Worm (Caenorhabditis elegans) whole organism, L1 larva: ENCODE measurements around the gene irld-64.

Source experiments
- Y116A8C.19 ChIP-seq: sonication (generic microtip); optimal IDR thresholded peaks from 2 replicates; lab custom pipeline; 2016; ENCODE audit warnings: missing compliant biosample characterization, missing genetic modification characterization, borderline replicate concordance
- aha-1 ChIP-seq: fragments of 150-350 bp; optimal IDR thresholded peaks from 2 replicates; lab custom pipeline; 2014; ENCODE audit warnings: missing biosample characterization, missing genetic modification characterization
- alr-1 ChIP-seq: fragments of 200-800 bp; sonication (Bioruptor generic); optimal IDR thresholded peaks from 2 replicates; lab custom pipeline; 2018; ENCODE audit warnings: borderline replicate concordance, mild to moderate bottlenecking, missing genetic modification characterization, missing compliant biosample characterization
- aly-2 ChIP-seq: fragments of 150-350 bp; optimal IDR thresholded peaks from 2 replicates; lab custom pipeline; 2014; ENCODE audit warnings: missing biosample characterization, missing genetic modification characterization
- blmp-1 ChIP-seq: fragments of 150-350 bp; optimal IDR thresholded peaks from 2 replicates; lab custom pipeline; 2014; ENCODE audit warnings: missing biosample characterization, missing genetic modification characterization
- ceh-63 ChIP-seq: fragments of 200-800 bp; sonication (Bioruptor generic); optimal IDR thresholded peaks from 2 replicates; lab custom pipeline; 2018; ENCODE audit warnings: mild to moderate bottlenecking, missing genetic modification characterization, missing compliant biosample characterization
- ceh-8 ChIP-seq: fragments of 200-800 bp; sonication (Bioruptor generic); optimal IDR thresholded peaks from 2 replicates; lab custom pipeline; 2018; ENCODE audit warnings: mild to moderate bottlenecking, missing genetic modification characterization, moderate library complexity, missing compliant biosample characterization
- ceh-82 ChIP-seq, 3 experiments: fragments of 150-350 bp in 1 of 3; sonication (generic microtip) in 2 of 3; optimal IDR thresholded peaks; 2 replicates each; lab custom pipeline; 2014 to 2017; ENCODE audit warnings: missing biosample characterization in 3 of 3, missing genetic modification characterization in 3 of 3
- ceh-90 ChIP-seq: sonication (generic microtip); optimal IDR thresholded peaks from 2 replicates; lab custom pipeline; 2016; ENCODE audit warnings: missing genetic modification characterization, missing compliant biosample characterization
- dpl-1 ChIP-seq, 3 experiments: fragments of 150-350 bp in 2 of 3; sonication (generic microtip) in 1 of 3; optimal IDR thresholded peaks; 2 replicates each; lab custom pipeline; 2014 to 2017; ENCODE audit warnings: missing biosample characterization in 3 of 3, missing genetic modification characterization in 3 of 3, missing genetic modification reagents in 3 of 3
- efl-1 ChIP-seq, 4 experiments: fragments of 150-350 bp; optimal IDR thresholded peaks in 3 of 4; peaks in 1 of 4; 1 replicate in 1 of 4; 2 replicates in 3 of 4; lab custom pipeline; 2014; ENCODE audit warnings: missing biosample characterization in 2 of 4, missing genetic modification characterization in 2 of 4, missing genetic modification reagents in 2 of 4
- egl-13 ChIP-seq: sonication (generic microtip); optimal IDR thresholded peaks from 2 replicates; lab custom pipeline; 2016; ENCODE audit warnings: missing genotype, missing genetic modification reagents, missing genetic modification characterization, missing compliant biosample characterization
- elt-2 ChIP-seq: sonication (generic microtip); optimal IDR thresholded peaks from 2 replicates; lab custom pipeline; 2016; ENCODE audit warnings: missing genetic modification characterization, mild to moderate bottlenecking, inconsistent platforms, missing compliant biosample characterization, missing genetic modification reagents
- fkh-4 ChIP-seq: sonication (generic microtip); optimal IDR thresholded peaks from 2 replicates; lab custom pipeline; 2016; ENCODE audit warnings: missing compliant biosample characterization, missing genetic modification characterization, borderline replicate concordance
- fkh-8 ChIP-seq: sonication (generic microtip); optimal IDR thresholded peaks from 2 replicates; lab custom pipeline; 2016; ENCODE audit warnings: mild to moderate bottlenecking, missing genetic modification characterization, missing compliant biosample characterization
- grh-1 ChIP-seq: fragments of 200-800 bp; sonication (Bioruptor generic); IDR thresholded peaks from 2 replicates; pipeline ENCODE4 v1.3.6; 2022; ENCODE audit warnings: missing genetic modification reagents, missing genetic modification characterization, missing compliant biosample characterization
- isw-1 ChIP-seq: fragments of 200-800 bp; sonication (Bioruptor generic); IDR thresholded peaks from 2 replicates; pipeline ENCODE4 v1.3.6; 2022; ENCODE audit warnings: missing genetic modification characterization, missing compliant biosample characterization
- lin-14 ChIP-seq: fragments of 200-800 bp; sonication (Bioruptor generic); optimal IDR thresholded peaks from 2 replicates; lab custom pipeline; 2018; ENCODE audit warnings: mild to moderate bottlenecking, missing genetic modification characterization, moderate library complexity, missing compliant biosample characterization
- lin-35 ChIP-seq, 2 experiments: fragments of 150-350 bp; optimal IDR thresholded peaks; 2 replicates each; lab custom pipeline; 2014; ENCODE audit warnings: missing biosample characterization in 2 of 2, missing genetic modification characterization in 2 of 2, missing genetic modification reagents in 2 of 2
- lir-3 ChIP-seq: sonication (generic microtip); optimal IDR thresholded peaks from 2 replicates; lab custom pipeline; 2016; ENCODE audit warnings: mild to moderate bottlenecking, missing genetic modification characterization, moderate library complexity, missing compliant biosample characterization; ENCODE audit not compliant: poor library complexity
- lsy-2 ChIP-seq, 2 experiments: fragments of 150-350 bp; optimal IDR thresholded peaks; 2 replicates each; lab custom pipeline; 2014; ENCODE audit warnings: missing biosample characterization in 2 of 2, missing genetic modification characterization in 2 of 2
- mdl-1 ChIP-seq, 2 experiments: fragments of 150-350 bp; optimal IDR thresholded peaks; 2 replicates each; lab custom pipeline; 2014 to 2017; ENCODE audit warnings: missing biosample characterization in 2 of 2, missing genetic modification characterization in 2 of 2, inconsistent platforms in 1 of 2
- mep-1 ChIP-seq: fragments of 150-350 bp; optimal IDR thresholded peaks from 2 replicates; lab custom pipeline; 2014; ENCODE audit warnings: missing biosample characterization, missing genetic modification characterization
- nhr-20 ChIP-seq: sonication (generic microtip); optimal IDR thresholded peaks from 2 replicates; lab custom pipeline; 2016; ENCODE audit warnings: mild to moderate bottlenecking, missing genetic modification characterization, missing compliant biosample characterization
- nhr-47 ChIP-seq: sonication (generic microtip); optimal IDR thresholded peaks from 2 replicates; lab custom pipeline; 2016; ENCODE audit warnings: mild to moderate bottlenecking, missing genetic modification characterization, moderate library complexity, missing compliant biosample characterization
- nhr-71 ChIP-seq: sonication (generic microtip); optimal IDR thresholded peaks from 2 replicates; lab custom pipeline; 2016; ENCODE audit warnings: mild to moderate bottlenecking, missing genetic modification characterization, moderate library complexity, missing compliant biosample characterization
- nhr-76 ChIP-seq: sonication (generic microtip); optimal IDR thresholded peaks from 2 replicates; lab custom pipeline; 2017; ENCODE audit warnings: missing biosample characterization, missing genetic modification characterization
- nhr-85 ChIP-seq: sonication (generic microtip); peaks from one replicate; lab custom pipeline; 2016; ENCODE audit warnings: missing genetic modification characterization, inconsistent platforms, missing compliant biosample characterization
- pag-3 ChIP-seq: sonication (generic microtip); optimal IDR thresholded peaks from 2 replicates; lab custom pipeline; 2017; ENCODE audit warnings: missing genetic modification characterization, mild to moderate bottlenecking, missing compliant biosample characterization, antibody characterized with exemption, borderline replicate concordance; ENCODE audit not compliant: insufficient read depth
- pax-3 ChIP-seq: fragments of 200-800 bp; sonication (Bioruptor generic); optimal IDR thresholded peaks from 2 replicates; lab custom pipeline; 2018; ENCODE audit warnings: mild to moderate bottlenecking, missing genetic modification characterization, moderate library complexity, missing compliant biosample characterization
- pqm-1 ChIP-seq: sonication (generic microtip); optimal IDR thresholded peaks from 3 replicates; lab custom pipeline; 2017; ENCODE audit warnings: missing biosample characterization, missing genetic modification characterization
- snu-23 ChIP-seq: sonication (generic microtip); optimal IDR thresholded peaks from 2 replicates; lab custom pipeline; 2016; ENCODE audit warnings: missing genetic modification characterization, missing compliant biosample characterization
- sox-4 ChIP-seq: sonication (generic microtip); optimal IDR thresholded peaks from 2 replicates; lab custom pipeline; 2016; ENCODE audit warnings: missing genetic modification characterization, missing compliant biosample characterization
- sup-37 ChIP-seq: fragments of 200-800 bp; sonication (Bioruptor generic); optimal IDR thresholded peaks from 2 replicates; lab custom pipeline; 2018; ENCODE audit warnings: mild to moderate bottlenecking, missing genetic modification characterization, missing compliant biosample characterization
- swsn-7 ChIP-seq: sonication (generic microtip); optimal IDR thresholded peaks from 2 replicates; lab custom pipeline; 2016; ENCODE audit warnings: missing genetic modification characterization, missing compliant biosample characterization
- tbx-2 ChIP-seq: sonication (generic microtip); optimal IDR thresholded peaks from 2 replicates; lab custom pipeline; 2016; ENCODE audit warnings: missing genetic modification characterization, missing compliant biosample characterization
- unc-130 ChIP-seq: fragments of 150-350 bp; optimal IDR thresholded peaks from 2 replicates; lab custom pipeline; 2017; ENCODE audit warnings: missing biosample characterization, missing genetic modification characterization, inconsistent platforms
- unc-86 ChIP-seq: sonication (generic microtip); optimal IDR thresholded peaks from 2 replicates; lab custom pipeline; 2016; ENCODE audit warnings: missing genetic modification characterization, missing compliant biosample characterization
- unc-98 ChIP-seq: fragments of 200-800 bp; sonication (Bioruptor generic); IDR thresholded peaks from 2 replicates; pipeline ENCODE4 v1.3.6; 2022; ENCODE audit warnings: missing genetic modification characterization, missing compliant biosample characterization
- xbp-1 ChIP-seq: sonication (generic microtip); optimal IDR thresholded peaks from 2 replicates; lab custom pipeline; 2016; ENCODE audit warnings: missing genetic modification characterization, missing compliant biosample characterization
- ztf-11 ChIP-seq, 2 experiments: sonication (generic microtip); optimal IDR thresholded peaks; 2 replicates each; lab custom pipeline; 2016 to 2017; ENCODE audit warnings: missing genetic modification characterization in 2 of 2, missing biosample characterization in 1 of 2, missing compliant biosample characterization in 1 of 2
- ztf-4 ChIP-seq: fragments of 150-350 bp; optimal IDR thresholded peaks from 2 replicates; lab custom pipeline; 2014; ENCODE audit warnings: missing biosample characterization, missing genetic modification characterization

Gene irld-64

DNA sequence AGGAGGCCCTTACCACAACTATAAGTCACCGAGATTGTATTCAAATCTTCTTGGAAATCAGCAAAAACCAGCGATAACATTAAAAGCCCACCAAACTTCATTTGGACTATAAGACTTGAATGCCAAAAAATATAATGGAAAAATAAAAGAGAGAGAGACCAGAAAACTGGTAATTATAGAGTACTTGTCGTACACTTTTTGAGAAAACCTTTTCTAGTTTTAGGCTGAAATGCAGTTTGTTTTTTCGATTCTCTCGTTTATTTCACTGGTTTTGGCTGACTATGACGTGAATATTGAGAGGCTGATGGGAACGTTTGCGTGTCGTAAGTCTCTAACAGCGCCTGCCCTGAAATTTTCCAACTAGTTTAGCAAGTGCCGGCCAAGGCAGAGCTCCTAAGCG lies at the start of gene irld-64, which contains the start of gene irld-63:
Gene irld-64, minus strand, starts transcription at position 101 of the 400 bp plus-strand sequence.
Gene irld-63, plus strand, starts transcription at position 230 of the 400 bp plus-strand sequence.
- TF ChIP-seq lin-14 (GFP tag; lab: Kevin White, UChicago) (no peak), ceh-63 (GFP tag; lab: Kevin White, UChicago) (no peak), alr-1 (tag; lab: Kevin White, UChicago) (no peak), Y116A8C.19 (no peak), aly-2 (tag; lab: Kevin White, UChicago) (no peak), nhr-76 (tag; lab: Kevin White, UChicago) (no peak), ztf-11 (tag; optimal IDR thresholded peaks at IDR 0.05; lab: Kevin White, UChicago) (no peak)
- TF ChIP-seq, all 84 proteins: peak for 0

DNA sequence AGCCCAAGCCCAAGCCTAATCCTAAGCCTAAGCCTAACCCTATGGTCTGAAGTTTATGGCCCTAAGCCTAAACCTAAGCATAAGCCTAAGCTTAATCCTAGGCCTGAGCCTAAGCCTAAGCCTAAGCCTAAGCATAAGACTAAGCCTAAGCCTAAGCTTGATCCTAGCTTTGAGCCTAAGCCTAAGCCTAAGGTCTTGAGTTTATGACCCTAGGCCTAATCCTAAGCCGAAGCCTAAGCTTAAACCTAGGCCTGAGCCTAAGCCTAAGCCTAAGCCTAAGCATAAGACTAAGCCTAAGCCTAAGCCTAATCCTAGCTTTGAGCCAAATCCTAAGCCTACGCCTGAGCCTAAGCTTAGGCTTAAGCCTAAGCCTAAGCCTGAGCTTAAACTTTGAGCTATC lies 48.7 kb upstream of the irld-64 start:
- no peak for TF ChIP-seq unc-130 (tag; lab: Kevin White, UChicago)
- TF ChIP-seq tbx-2 (tag; lab: Kevin White, UChicago), result no peak
- no peak for TF ChIP-seq aha-1
- TF ChIP-seq ceh-90 (tag; lab: Kevin White, UChicago), result no peak
- TF ChIP-seq ztf-4, result no peak
- TF ChIP-seq pag-3 (tag; lab: Kevin White, UChicago), result no peak
- TF ChIP-seq sox-4, result no peak
- TF ChIP-seq mep-1 (tag; lab: Kevin White, UChicago), result no peak
- TF ChIP-seq unc-86 (tag; lab: Kevin White, UChicago), result no peak
- TF ChIP-seq blmp-1 (tag; lab: Kevin White, UChicago), result no peak
- TF ChIP-seq elt-2 (tag; lab: Kevin White, UChicago), result no peak

DNA sequence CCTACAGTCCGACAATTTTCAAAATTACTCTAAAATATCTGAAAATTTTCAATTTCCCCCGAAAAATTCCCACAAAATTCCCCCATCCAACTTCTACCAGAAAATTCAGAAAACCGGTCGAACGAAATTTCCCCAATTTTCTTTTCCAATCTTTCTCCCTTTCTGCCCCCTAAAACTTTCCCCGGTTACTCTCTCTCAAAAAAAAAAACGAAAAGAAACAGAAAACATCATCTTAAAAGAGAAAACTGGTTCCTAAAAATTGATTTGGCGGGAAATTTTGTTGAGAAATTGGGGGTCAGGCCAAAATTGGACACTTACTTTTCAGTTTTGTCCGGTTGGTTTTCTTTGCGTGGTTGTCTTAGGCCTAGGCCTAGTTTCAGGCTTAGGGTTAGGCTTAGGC lies 47.3 kb upstream of the irld-64 start:
- TF ChIP-seq mdl-1 (tag; optimal IDR thresholded peaks at IDR 0.05; lab: Kevin White, UChicago) (no peak), snu-23 (GFP tag; lab: Kevin White, UChicago) (peak; percentile 6), pqm-1 (tag; lab: Kevin White, UChicago) (no peak), sup-37 (GFP tag; lab: Kevin White, UChicago) (no peak), fkh-4 (tag; lab: Kevin White, UChicago) (no peak), efl-1 (optimal IDR thresholded peaks at IDR 0.05; lab: Kevin White, UChicago) (peak in 1 of 2 experiments; percentile 7), efl-1 (GFP tag; optimal IDR thresholded peaks at IDR 0.05 in 1 of 2; lab: Kevin White, UChicago) (no peak), blmp-1 (tag; lab: Kevin White, UChicago) (peak; percentile 89), lin-14 (GFP tag; lab: Kevin White, UChicago) (peak; percentile 29), nhr-85 (tag; lab: Kevin White, UChicago) (peak; percentile 88), nhr-20 (tag; lab: Kevin White, UChicago) (no peak), lsy-2 (tag; optimal IDR thresholded peaks at IDR 0.05; lab: Kevin White, UChicago) (peak in 1 of 2 experiments; percentile 3), dpl-1 (GFP tag; optimal IDR thresholded peaks at IDR 0.05; lab: Kevin White, UChicago) (peak in 1 of 3 experiments; percentile 21), grh-1 (GFP tag; lab: Robert Waterston, UW) (peak; percentile 68), lin-35 (GFP tag; optimal IDR thresholded peaks at IDR 0.05; lab: Kevin White, UChicago) (peak in 1 of 2 experiments; percentile 45)

DNA sequence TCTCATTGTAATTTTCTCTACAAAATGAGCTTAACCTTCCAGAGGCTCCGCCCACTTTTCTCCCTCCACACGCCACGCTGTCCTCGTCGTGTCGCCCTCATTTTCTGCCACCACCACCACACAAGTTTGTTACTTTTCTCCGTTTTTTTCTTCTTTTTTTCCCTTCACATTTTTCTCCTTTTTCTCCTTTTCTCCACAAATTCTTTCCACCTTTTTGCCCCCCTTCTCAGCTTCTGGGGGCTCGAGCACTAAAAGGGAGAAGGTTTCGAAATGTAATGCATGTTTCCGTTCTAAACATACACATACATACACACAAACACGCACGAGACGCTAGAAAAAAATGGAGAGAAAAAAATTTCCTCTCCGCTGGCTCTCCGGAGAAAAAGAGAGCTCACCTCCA lies 46.2 kb upstream of the irld-64 start, which contains the start of gene nhr-88:
Gene nhr-88, plus strand, starts transcription at position 43 of the 400 bp plus-strand sequence.
- no peak for TF ChIP-seq unc-98
- peak; percentile 23 for TF ChIP-seq snu-23 (GFP tag; lab: Kevin White, UChicago)
- peak; percentile 23; the same call in 1 of the 2 replicates for TF ChIP-seq isw-1 (GFP tag; lab: Robert Waterston, UW)
- peak in 1 of 2 experiments; percentile 42 for TF ChIP-seq lsy-2 (tag; optimal IDR thresholded peaks at IDR 0.05; lab: Kevin White, UChicago)
- TF ChIP-seq efl-1 (optimal IDR thresholded peaks at IDR 0.05; lab: Kevin White, UChicago), result peak in 1 of 2 experiments; percentile 10
- peak in 1 of 2 experiments; percentile 54 for TF ChIP-seq efl-1 (GFP tag; optimal IDR thresholded peaks at IDR 0.05 in 1 of 2; lab: Kevin White, UChicago)
- peak in 1 of 3 experiments; percentile 48 for TF ChIP-seq ceh-82 (tag; optimal IDR thresholded peaks at IDR 0.05; lab: Kevin White, UChicago)
- no peak for TF ChIP-seq lir-3 (tag; lab: Kevin White, UChicago)
- peak; percentile 60 for TF ChIP-seq fkh-8 (tag; lab: Kevin White, UChicago)
- TF ChIP-seq pax-3 (tag; lab: Kevin White, UChicago), result no peak
- TF ChIP-seq tbx-2 (tag; lab: Kevin White, UChicago), result peak; percentile 20
- peak; percentile 12 for TF ChIP-seq xbp-1 (tag; lab: Kevin White, UChicago)
- peak; percentile 38 for TF ChIP-seq egl-13 (tag; lab: Kevin White, UChicago)
- peak; percentile 36 for TF ChIP-seq nhr-47
- no peak for TF ChIP-seq ceh-8 (GFP tag; lab: Kevin White, UChicago)
- peak; percentile 32 for TF ChIP-seq unc-86 (tag; lab: Kevin White, UChicago)
- TF ChIP-seq nhr-71 (tag; lab: Kevin White, UChicago), result peak; percentile 41
- TF ChIP-seq lin-14 (GFP tag; lab: Kevin White, UChicago), result peak; percentile 79
- TF ChIP-seq swsn-7 (tag; lab: Kevin White, UChicago), result peak; percentile 9
